Fruit fly (Drosophila melanogaster) whole organism, prepupa: ENCODE data around the gene EMC5.
A peak's percentile ranks its signal among the peaks of the same experiment; 100 is the strongest.

Source experiments
- Blimp-1 ChIP-seq: fragments of 200-800 bp; sonication (Bioruptor generic); optimal IDR thresholded peaks from 3 replicates; lab custom pipeline; 2017; ENCODE audit warnings: missing biosample characterization, missing genetic modification characterization, mild to moderate bottlenecking, moderate library complexity, missing genetic modification reagents
- CG10631 ChIP-seq: fragments of 200-800 bp; sonication (Bioruptor generic); optimal IDR thresholded peaks from 2 replicates; lab custom pipeline; 2016; ENCODE audit warnings: missing biosample characterization, missing genetic modification characterization
- CG10669 ChIP-seq: fragments of 200-800 bp; sonication (Bioruptor generic); optimal IDR thresholded peaks from 3 replicates; lab custom pipeline; 2018; ENCODE audit warnings: missing biosample characterization, mild to moderate bottlenecking, missing genetic modification characterization, moderate library complexity
- CG11294 ChIP-seq: fragments of 200-800 bp; sonication (Bioruptor generic); IDR thresholded peaks from 2 replicates; pipeline ENCODE4 v1.3.6; 2022; ENCODE audit warnings: missing biosample characterization, missing genetic modification characterization
- CG11902 ChIP-seq: fragments of 200-800 bp; sonication (Bioruptor generic); optimal IDR thresholded peaks from 3 replicates; lab custom pipeline; 2016; ENCODE audit warnings: missing biosample characterization, missing genetic modification characterization
- CG15336 ChIP-seq: fragments of 200-800 bp; sonication (Bioruptor generic); IDR thresholded peaks from 2 replicates; pipeline ENCODE4 v1.3.6; 2022; ENCODE audit warnings: missing biosample characterization, missing genetic modification characterization
- CG1621 ChIP-seq: fragments of 200-800 bp; sonication (Bioruptor generic); optimal IDR thresholded peaks from 3 replicates; lab custom pipeline; 2018; ENCODE audit warnings: missing biosample characterization, mild to moderate bottlenecking, missing genetic modification characterization
- CG31627 ChIP-seq: fragments of 200-800 bp; sonication (Bioruptor generic); optimal IDR thresholded peaks from 3 replicates; lab custom pipeline; 2016; ENCODE audit warnings: missing biosample characterization, missing genetic modification characterization
- CG34406 ChIP-seq: fragments of 200-800 bp; sonication (Bioruptor generic); optimal IDR thresholded peaks from 3 replicates; lab custom pipeline; 2016; ENCODE audit warnings: missing biosample characterization, missing genetic modification characterization
- CG3919 ChIP-seq: fragments of 200-800 bp; sonication (Bioruptor generic); optimal IDR thresholded peaks from 3 replicates; lab custom pipeline; 2016; ENCODE audit warnings: missing biosample characterization, missing genetic modification characterization
- CG4318 ChIP-seq: fragments of 200-800 bp; sonication (Bioruptor generic); optimal IDR thresholded peaks from 3 replicates; lab custom pipeline; 2017; ENCODE audit warnings: missing biosample characterization, mild to moderate bottlenecking, missing genetic modification characterization
- CG6163 ChIP-seq: fragments of 200-800 bp; sonication (Bioruptor generic); IDR thresholded peaks from 3 replicates; pipeline ENCODE4 v1.3.6; 2022; ENCODE audit warnings: missing biosample characterization, missing genetic modification characterization
- CG6276 ChIP-seq: fragments of 200-800 bp; sonication (Bioruptor generic); optimal IDR thresholded peaks from 2 replicates; lab custom pipeline; 2017; ENCODE audit warnings: missing biosample characterization, mild to moderate bottlenecking, missing genetic modification characterization
- CG6792 ChIP-seq: fragments of 200-800 bp; sonication (Bioruptor generic); optimal IDR thresholded peaks from 3 replicates; lab custom pipeline; 2016; ENCODE audit warnings: missing biosample characterization, missing genetic modification characterization
- CG6808 ChIP-seq: fragments of 200-800 bp; sonication (Bioruptor generic); optimal IDR thresholded peaks from 3 replicates; lab custom pipeline; 2017; ENCODE audit warnings: missing biosample characterization, missing genetic modification characterization, mild to moderate bottlenecking, moderate library complexity, missing genetic modification reagents
- CG6854 ChIP-seq: fragments of 200-800 bp; sonication (Bioruptor generic); optimal IDR thresholded peaks from 2 replicates; lab custom pipeline; 2017; ENCODE audit warnings: missing biosample characterization, mild to moderate bottlenecking, missing genetic modification characterization
- CG8119 ChIP-seq: fragments of 200-800 bp; sonication (Bioruptor generic); IDR thresholded peaks from 3 replicates; pipeline ENCODE4 v1.3.6; 2022; ENCODE audit warnings: missing biosample characterization, missing genetic modification characterization
- CG8319 ChIP-seq: fragments of 200-800 bp; sonication (Bioruptor generic); optimal IDR thresholded peaks from 3 replicates; lab custom pipeline; 2016; ENCODE audit warnings: missing biosample characterization, missing genetic modification characterization
- CG9139 ChIP-seq: fragments of 200-800 bp; sonication (Bioruptor generic); optimal IDR thresholded peaks from 3 replicates; lab custom pipeline; 2017; ENCODE audit warnings: missing biosample characterization, mild to moderate bottlenecking, missing genetic modification characterization
- Eip75B ChIP-seq: fragments of 200-800 bp; sonication (Bioruptor generic); optimal IDR thresholded peaks from 3 replicates; lab custom pipeline; 2016; ENCODE audit warnings: missing biosample characterization, missing genetic modification characterization
- Eip78C ChIP-seq: fragments of 200-800 bp; sonication (Bioruptor generic); peaks from one replicate; lab custom pipeline; 2016; ENCODE audit warnings: missing biosample characterization, missing genetic modification characterization
- Eip93F ChIP-seq: fragments of 200-800 bp; sonication (Bioruptor generic); optimal IDR thresholded peaks from 2 replicates; lab custom pipeline; 2016; ENCODE audit warnings: missing biosample characterization, mild to moderate bottlenecking, missing genetic modification characterization
- Gug ChIP-seq: fragments of 200-800 bp; sonication (Bioruptor generic); IDR thresholded peaks from 2 replicates; pipeline ENCODE4 v1.3.6; 2022; ENCODE audit warnings: missing biosample characterization, missing genetic modification characterization
- Hr38 ChIP-seq: sonication (Bioruptor generic); optimal IDR thresholded peaks from 2 replicates; lab custom pipeline; 2016; ENCODE audit warnings: missing biosample characterization, missing genetic modification characterization
- Hr4 ChIP-seq: fragments of 200-800 bp; sonication (Bioruptor generic); optimal IDR thresholded peaks from 3 replicates; lab custom pipeline; 2016; ENCODE audit warnings: missing biosample characterization, missing genetic modification characterization
- Lpt ChIP-seq: fragments of 200-800 bp; sonication (Bioruptor generic); optimal IDR thresholded peaks from 3 replicates; lab custom pipeline; 2016; ENCODE audit warnings: missing biosample characterization, missing genetic modification characterization
- Met ChIP-seq: fragments of 200-800 bp; sonication (Bioruptor generic); optimal IDR thresholded peaks from 3 replicates; lab custom pipeline; 2016; ENCODE audit warnings: missing biosample characterization, missing genetic modification characterization
- Smox ChIP-seq: fragments of 200-800 bp; sonication (Bioruptor generic); optimal IDR thresholded peaks from 3 replicates; lab custom pipeline; 2016; ENCODE audit warnings: missing biosample characterization, missing genetic modification characterization
- Sox102F ChIP-seq: fragments of 200-800 bp; sonication (Bioruptor generic); optimal IDR thresholded peaks from 2 replicates; lab custom pipeline; 2016; ENCODE audit warnings: missing biosample characterization, mild to moderate bottlenecking, missing genetic modification characterization
- Sox15 ChIP-seq: fragments of 200-800 bp; sonication (Bioruptor generic); optimal IDR thresholded peaks from 3 replicates; lab custom pipeline; 2016; ENCODE audit warnings: missing biosample characterization, missing genetic modification characterization
- achi ChIP-seq: fragments of 200-800 bp; sonication (Bioruptor generic); optimal IDR thresholded peaks from 3 replicates; lab custom pipeline; 2016; ENCODE audit warnings: missing biosample characterization, missing genetic modification characterization
- cyc ChIP-seq: fragments of 200-800 bp; sonication (Bioruptor generic); optimal IDR thresholded peaks from 3 replicates; lab custom pipeline; 2016; ENCODE audit warnings: missing biosample characterization, missing genetic modification characterization
- dac ChIP-seq: fragments of 200-800 bp; sonication (Bioruptor generic); optimal IDR thresholded peaks from 2 replicates; lab custom pipeline; 2017; ENCODE audit warnings: missing biosample characterization, mild to moderate bottlenecking, missing genetic modification characterization
- dsx ChIP-seq: fragments of 200-800 bp; optimal IDR thresholded peaks from 3 replicates; lab custom pipeline; 2019; ENCODE audit warnings: missing biosample characterization, mild to moderate bottlenecking, missing genetic modification characterization, moderate library complexity; ENCODE audit not compliant: poor library complexity, severe bottlenecking
- esn ChIP-seq: fragments of 200-800 bp; sonication (Bioruptor generic); optimal IDR thresholded peaks from 2 replicates; lab custom pipeline; 2016; ENCODE audit warnings: missing biosample characterization, mild to moderate bottlenecking, missing genetic modification characterization, moderate library complexity
- fd59A ChIP-seq: fragments of 200-800 bp; sonication (Bioruptor generic); optimal IDR thresholded peaks from 2 replicates; lab custom pipeline; 2017; ENCODE audit warnings: missing biosample characterization, mild to moderate bottlenecking, missing genetic modification characterization, missing genetic modification reagents
- fd85E ChIP-seq: fragments of 200-800 bp; sonication (Bioruptor generic); optimal IDR thresholded peaks from 3 replicates; lab custom pipeline; 2016; ENCODE audit warnings: missing biosample characterization, missing genetic modification characterization
- fkh ChIP-seq: fragments of 200-800 bp; sonication (Bioruptor generic); optimal IDR thresholded peaks from 3 replicates; lab custom pipeline; 2017; ENCODE audit warnings: missing biosample characterization, mild to moderate bottlenecking, missing genetic modification characterization, moderate library complexity
- pdm3 ChIP-seq: fragments of 200-800 bp; sonication (Bioruptor generic); optimal IDR thresholded peaks from 3 replicates; lab custom pipeline; 2016; ENCODE audit warnings: missing biosample characterization, missing genetic modification characterization
- topi ChIP-seq: fragments of 200-800 bp; sonication (Bioruptor generic); optimal IDR thresholded peaks from 3 replicates; lab custom pipeline; 2016; ENCODE audit warnings: missing biosample characterization, missing genetic modification characterization
- vri ChIP-seq: fragments of 200-800 bp; sonication (Bioruptor generic); optimal IDR thresholded peaks from 3 replicates; lab custom pipeline; 2016; ENCODE audit warnings: missing biosample characterization, mild to moderate bottlenecking, missing genetic modification characterization

The EMC5 gene

DNA sequence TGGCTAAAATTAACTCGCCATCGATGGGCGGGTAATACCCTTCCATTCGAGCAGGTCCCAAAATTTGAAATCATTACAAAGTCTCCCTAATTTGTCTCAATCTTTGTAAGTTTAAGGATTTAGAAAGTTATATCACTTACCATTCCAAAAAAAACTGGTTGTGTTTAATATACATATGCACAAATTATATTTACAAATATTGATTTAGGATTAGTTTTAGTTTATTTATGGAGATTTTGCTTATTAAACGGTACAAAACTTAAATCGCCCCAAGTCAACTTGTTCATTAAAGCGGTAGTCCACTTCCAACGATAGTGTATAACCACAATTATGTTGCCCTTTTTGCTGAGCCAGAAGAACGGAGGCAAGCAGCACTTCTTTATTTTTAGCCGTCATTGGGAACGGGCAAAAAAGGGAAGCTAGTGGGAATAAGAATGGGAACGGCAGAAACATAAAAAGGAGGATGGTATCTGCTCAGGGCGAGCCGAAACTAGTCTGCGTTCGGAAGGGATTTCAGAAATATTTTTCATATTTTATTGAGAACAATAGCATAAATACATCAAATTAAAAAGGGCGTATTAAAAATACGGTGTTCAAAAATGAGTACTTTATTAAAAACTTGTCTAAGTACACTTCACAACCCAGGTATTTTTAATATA lies 39.3 kb upstream of the EMC5 start (continued):
- peak; percentile 82 for TF ChIP-seq topi (GFP tag; lab: Kevin White, UChicago)
- TF ChIP-seq esn (GFP tag; lab: Kevin White, UChicago) = peak; percentile 92
- TF ChIP-seq CG6854 (GFP tag; lab: Kevin White, UChicago) = no peak
- peak; percentile 81 for TF ChIP-seq Hr4 (GFP tag; lab: Kevin White, UChicago)
- peak; percentile 52 for TF ChIP-seq Sox15 (GFP tag; lab: Kevin White, UChicago)
- TF ChIP-seq Eip93F (GFP tag; lab: Kevin White, UChicago) = no peak
- TF ChIP-seq CG1621 = peak; percentile 75
- TF ChIP-seq fd59A (GFP tag; lab: Kevin White, UChicago) = peak; percentile 86
- peak; percentile 79 for TF ChIP-seq vri
- TF ChIP-seq achi = peak; percentile 83
- peak; percentile 38 for TF ChIP-seq dac
- peak; percentile 82 for TF ChIP-seq Smox (GFP tag; lab: Kevin White, UChicago)
- peak; percentile 73 for TF ChIP-seq CG6163
- TF ChIP-seq CG4318 (GFP tag; lab: Kevin White, UChicago) = peak; percentile 59
- TF ChIP-seq CG6276 (GFP tag; lab: Kevin White, UChicago) = peak; percentile 65
- TF ChIP-seq CG10631 (GFP tag; lab: Kevin White, UChicago) = peak; percentile 91
- TF ChIP-seq CG15336 (GFP tag; lab: Robert Waterston, UW) = peak; percentile 87
- TF ChIP-seq CG3919 (GFP tag; lab: Kevin White, UChicago) = peak; percentile 79
- TF ChIP-seq CG8119 = peak; percentile 91
- peak; percentile 81 for TF ChIP-seq CG31627 (GFP tag; lab: Kevin White, UChicago)
- TF ChIP-seq cyc (GFP tag; lab: Kevin White, UChicago) = peak; percentile 78
- TF ChIP-seq Gug (GFP tag; lab: Robert Waterston, UW) = peak; percentile 55
- TF ChIP-seq Lpt (GFP tag; lab: Kevin White, UChicago) = peak; percentile 85
- no peak for TF ChIP-seq Hr38 (GFP tag; lab: Kevin White, UChicago)
- peak; percentile 89 for TF ChIP-seq CG6808 (GFP tag; lab: Kevin White, UChicago)
- TF ChIP-seq CG11902 (GFP tag; lab: Kevin White, UChicago) = peak; percentile 43

DNA sequence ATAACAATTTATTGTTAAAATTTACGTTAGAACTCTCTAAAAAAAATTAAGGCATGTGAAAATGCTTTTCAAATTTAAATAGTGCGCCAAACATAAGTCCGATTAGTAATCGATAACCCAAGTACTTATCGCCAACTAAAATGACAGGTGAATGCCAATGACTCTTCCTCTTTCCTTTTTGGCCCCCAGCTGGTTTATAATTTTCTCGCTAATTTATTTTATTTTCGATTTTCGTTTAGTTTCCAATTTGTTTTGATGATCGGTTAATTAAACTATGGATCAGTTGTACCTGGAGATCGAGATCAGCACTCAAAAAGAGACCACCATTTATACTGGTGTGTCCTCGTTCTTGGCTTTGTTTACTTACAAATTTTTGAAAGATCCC lies 38.8 kb upstream of the EMC5 start, which contains the start of gene CG10428:
Gene CG10428, plus strand, starts transcription at position 161 of the 385 bp plus-strand sequence.
- TF ChIP-seq CG10669 (GFP tag; lab: Kevin White, UChicago) (no peak), fd85E (GFP tag; lab: Kevin White, UChicago) (no peak), CG6792 (no peak), fkh (GFP tag; lab: Kevin White, UChicago) (peak; percentile 53)
- TF ChIP-seq, all 60 proteins: peak for 1

dm6 chr2L:18951674-18952073 lies 35.8 kb upstream of the EMC5 start, which contains the start of gene Nedd8:
Gene Nedd8 (minus strand): TSS chr2L:18951837.
- no peak for TF ChIP-seq CG11902 (GFP tag; lab: Kevin White, UChicago)
- no peak for TF ChIP-seq CG3919 (GFP tag; lab: Kevin White, UChicago)
- TF ChIP-seq fkh (GFP tag; lab: Kevin White, UChicago) = peak; percentile 21
- no peak for TF ChIP-seq Blimp-1
- TF ChIP-seq achi = peak; percentile 91

DNA sequence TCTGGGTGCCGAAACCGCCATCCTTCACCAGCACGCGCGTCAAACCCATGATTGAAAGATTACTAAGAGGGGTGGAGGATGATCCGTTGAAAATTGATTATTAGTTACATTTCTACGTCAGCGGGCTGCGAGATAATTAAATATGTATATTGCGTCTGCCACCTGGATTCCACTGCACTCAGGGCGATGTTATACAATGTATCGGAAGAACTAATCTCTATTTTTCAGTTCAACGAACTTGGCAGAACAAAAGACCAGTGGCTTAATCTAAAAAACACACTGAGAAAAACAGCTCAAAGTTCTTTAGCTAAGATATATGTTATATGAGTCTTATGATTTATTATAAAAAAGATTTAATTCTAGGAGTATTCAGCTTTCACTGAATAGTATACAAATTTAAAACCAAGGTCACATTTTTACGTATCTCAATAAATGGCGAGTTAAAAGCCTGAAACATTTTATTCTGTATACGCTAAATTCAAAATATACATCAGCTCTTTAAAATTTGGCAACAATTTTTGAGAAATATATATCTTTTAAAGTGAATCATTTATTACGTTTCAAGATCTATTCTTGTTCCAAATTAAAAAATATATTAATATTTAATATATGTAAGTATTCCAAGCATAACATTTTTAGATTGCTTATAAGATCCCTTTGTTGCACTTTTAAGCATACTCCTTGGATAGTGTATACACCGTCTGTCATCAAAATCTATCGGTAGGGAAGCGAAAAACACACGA lies 33.8 kb upstream of the EMC5 start:
- no peak for TF ChIP-seq dac
- TF ChIP-seq CG6792 = no peak
- no peak for TF ChIP-seq Blimp-1
- TF ChIP-seq Sox102F (GFP tag; lab: Kevin White, UChicago) = no peak
- peak; percentile 80 for TF ChIP-seq vri
- TF ChIP-seq Lpt (GFP tag; lab: Kevin White, UChicago) = no peak
- no peak for TF ChIP-seq Smox (GFP tag; lab: Kevin White, UChicago)
- no peak for TF ChIP-seq CG6808 (GFP tag; lab: Kevin White, UChicago)
- no peak for TF ChIP-seq fd85E (GFP tag; lab: Kevin White, UChicago)
- TF ChIP-seq CG9139 (GFP tag; lab: Kevin White, UChicago) = no peak
- TF ChIP-seq pdm3 (GFP tag; lab: Kevin White, UChicago) = no peak
- TF ChIP-seq CG11294 (GFP tag; lab: Robert Waterston, UW) = no peak
- TF ChIP-seq CG8119 = no peak
- TF ChIP-seq topi (GFP tag; lab: Kevin White, UChicago) = no peak
- no peak for TF ChIP-seq CG34406 (GFP tag; lab: Kevin White, UChicago)
- no peak for TF ChIP-seq CG8319 (GFP tag; lab: Kevin White, UChicago)
- no peak for TF ChIP-seq fd59A (GFP tag; lab: Kevin White, UChicago)
- TF ChIP-seq esn (GFP tag; lab: Kevin White, UChicago) = peak; percentile 35
- TF ChIP-seq Eip78C = peak; percentile 14
- TF ChIP-seq CG1621 = no peak
- peak; percentile 40 for TF ChIP-seq dsx (GFP tag; lab: Kevin White, UChicago)
- TF ChIP-seq Met (GFP tag; lab: Kevin White, UChicago) = peak; percentile 17
- TF ChIP-seq CG4318 (GFP tag; lab: Kevin White, UChicago) = no peak
- TF ChIP-seq Eip75B (GFP tag; lab: Kevin White, UChicago) = no peak
